Worm (Caenorhabditis elegans) whole organism, young adult: ENCODE measurements around the gene F59A6.3.

Experiments
- attf-5 ChIP-seq: fragments of 200-800 bp; sonication (Bioruptor generic); optimal IDR thresholded peaks from 2 replicates; lab custom pipeline; 2018; ENCODE audit warnings: mild to moderate bottlenecking, missing genetic modification characterization, missing compliant biosample characterization
- ceh-100 ChIP-seq: fragments of 200-800 bp; sonication (Bioruptor generic); IDR thresholded peaks from 2 replicates; pipeline ENCODE4 v1.3.6; 2022; ENCODE audit warnings: missing genetic modification reagents, missing genetic modification characterization, missing compliant biosample characterization
- madf-3 ChIP-seq: fragments of 200-800 bp; sonication (Bioruptor generic); IDR thresholded peaks from 2 replicates; pipeline ENCODE4 v1.3.6; 2022; ENCODE audit warnings: missing genetic modification reagents, missing genetic modification characterization, missing compliant biosample characterization
- repo-1 ChIP-seq: sonication (generic microtip); optimal IDR thresholded peaks from 2 replicates; lab custom pipeline; 2017; ENCODE audit warnings: mild to moderate bottlenecking, missing genetic modification characterization, missing compliant biosample characterization

DNA sequence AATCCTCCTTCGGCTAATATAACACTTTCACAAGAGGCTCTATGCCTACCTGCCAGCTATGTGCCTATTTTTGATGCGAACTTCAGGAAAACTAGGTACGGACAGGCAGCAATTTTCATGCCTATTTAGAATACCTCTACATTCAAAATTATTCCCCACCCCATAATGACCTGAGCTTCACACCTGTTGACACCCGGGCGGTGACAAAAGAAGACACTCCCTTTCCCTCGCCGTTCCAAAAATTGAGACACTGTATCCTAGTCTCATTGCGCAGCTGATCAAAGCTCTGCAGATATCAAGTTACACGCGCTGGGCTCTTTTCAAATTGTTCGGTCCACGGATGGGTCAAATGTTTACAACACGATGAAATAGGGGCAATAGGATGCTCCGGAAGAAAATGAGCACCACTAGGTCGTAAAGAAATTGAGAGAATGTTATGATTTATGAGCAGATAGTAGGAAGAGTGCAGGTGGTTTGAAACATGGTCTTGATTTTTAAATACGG is 33.6 kb upstream of the F59A6.3 start:
- TF ChIP-seq ceh-100 (GFP tag; lab: Robert Waterston, UW) = no peak
- TF ChIP-seq madf-3 (GFP tag; lab: Robert Waterston, UW) = no peak
- TF ChIP-seq repo-1 (tag; lab: Kevin White, UChicago) = no peak
- TF ChIP-seq attf-5 (GFP tag; lab: Kevin White, UChicago) = no peak
